Fruit fly (Drosophila melanogaster) whole organism, embryonic: Measurements from ENCODE around the gene CG10887.
A peak's percentile ranks its signal among the peaks of the same experiment; 100 is the strongest.
"Not testable (repeated sequence)": the region's sequence is repeated elsewhere in the genome, so short reads cannot be mapped to it uniquely, and the experiment has no call there.

Experiments
- Abd-B ChIP-seq: fragments of 200-800 bp; sonication (Bioruptor generic); optimal IDR thresholded peaks from 2 replicates; lab custom pipeline; 2018; ENCODE audit warnings: missing biosample characterization, mild to moderate bottlenecking, missing genetic modification characterization, moderate library complexity
- Atf3 ChIP-seq: fragments of 200-800 bp; sonication (Bioruptor generic); optimal IDR thresholded peaks from 3 replicates; lab custom pipeline; 2016; ENCODE audit warnings: missing biosample characterization, missing genetic modification characterization
- CG11696 ChIP-seq: fragments of 200-800 bp; sonication (Bioruptor generic); IDR thresholded peaks from 2 replicates; pipeline ENCODE4 v1.3.6; 2022; ENCODE audit warnings: missing biosample characterization, missing genetic modification characterization
- CG12769 ChIP-seq: fragments of 200-800 bp; sonication (Bioruptor generic); optimal IDR thresholded peaks from 2 replicates; lab custom pipeline; 2019; ENCODE audit warnings: missing biosample characterization, mild to moderate bottlenecking, missing genetic modification characterization, moderate library complexity
- CG13775 ChIP-seq: fragments of 200-800 bp; sonication (Bioruptor generic); optimal IDR thresholded peaks from 3 replicates; lab custom pipeline; 2017; ENCODE audit warnings: missing biosample characterization, mild to moderate bottlenecking, missing genetic modification characterization
- CG1602 ChIP-seq: fragments of 200-800 bp; sonication (Bioruptor generic); optimal IDR thresholded peaks from 3 replicates; lab custom pipeline; 2016; ENCODE audit warnings: missing biosample characterization, missing genetic modification characterization
- CG17802 ChIP-seq: fragments of 200-800 bp; sonication (Bioruptor generic); optimal IDR thresholded peaks from 2 replicates; lab custom pipeline; 2018; ENCODE audit warnings: missing biosample characterization, mild to moderate bottlenecking, missing genetic modification characterization, moderate library complexity
- CG1792 ChIP-seq: fragments of 200-800 bp; sonication (Bioruptor generic); optimal IDR thresholded peaks from 2 replicates; lab custom pipeline; 2016; ENCODE audit warnings: missing biosample characterization, missing genetic modification characterization
- CG18599 ChIP-seq: fragments of 200-800 bp; sonication (Bioruptor generic); optimal IDR thresholded peaks from 3 replicates; lab custom pipeline; 2017; ENCODE audit warnings: missing biosample characterization, missing genetic modification characterization, mild to moderate bottlenecking, moderate library complexity, missing genetic modification reagents
- CG2875 ChIP-seq: fragments of 200-800 bp; sonication (Bioruptor generic); optimal IDR thresholded peaks from 2 replicates; lab custom pipeline; 2017; ENCODE audit warnings: missing biosample characterization, mild to moderate bottlenecking, missing genetic modification characterization, missing genetic modification reagents
- CG2889 ChIP-seq: fragments of 200-800 bp; sonication (Bioruptor generic); IDR thresholded peaks from 3 replicates; pipeline ENCODE4 v1.3.6; 2022; ENCODE audit warnings: missing biosample characterization, missing genetic modification characterization
- CG7357 ChIP-seq: fragments of 200-800 bp; sonication (Bioruptor generic); IDR thresholded peaks from 3 replicates; pipeline ENCODE4 v1.3.6; 2022; ENCODE audit warnings: missing biosample characterization, missing genetic modification characterization
- CG8765 ChIP-seq: fragments of 200-800 bp; sonication (Bioruptor generic); IDR thresholded peaks from 2 replicates; pipeline ENCODE4 v1.3.6; 2022; ENCODE audit warnings: missing biosample characterization, missing genetic modification characterization
- CG9727 ChIP-seq: fragments of 200-800 bp; sonication (Bioruptor generic); optimal IDR thresholded peaks from 3 replicates; lab custom pipeline; 2017; ENCODE audit warnings: missing biosample characterization, mild to moderate bottlenecking, missing genetic modification characterization
- CTCF ChIP-seq: fragments of 200-800 bp; sonication (Bioruptor generic); optimal IDR thresholded peaks from 2 replicates; lab custom pipeline; 2017; ENCODE audit warnings: missing biosample characterization, mild to moderate bottlenecking, missing genetic modification characterization, moderate library complexity
- Chrac-16 ChIP-seq: fragments of 200-800 bp; sonication (Bioruptor generic); optimal IDR thresholded peaks from 3 replicates; lab custom pipeline; 2016; ENCODE audit warnings: missing biosample characterization, missing genetic modification characterization
- D19A ChIP-seq: fragments of 200-800 bp; optimal IDR thresholded peaks from 3 replicates; lab custom pipeline; 2019; ENCODE audit warnings: missing biosample characterization, mild to moderate bottlenecking, missing genetic modification characterization, moderate library complexity
- Deaf1 ChIP-seq: fragments of 200-800 bp; optimal IDR thresholded peaks from 3 replicates; lab custom pipeline; 2019; ENCODE audit warnings: missing biosample characterization, mild to moderate bottlenecking, missing genetic modification characterization, moderate library complexity
- E2f1 ChIP-seq: fragments of 200-800 bp; sonication (Bioruptor generic); IDR thresholded peaks from 2 replicates; pipeline ENCODE4 v1.3.6; 2022; ENCODE audit warnings: missing biosample characterization, missing genetic modification characterization
- Gug ChIP-seq: fragments of 200-800 bp; sonication (Bioruptor generic); IDR thresholded peaks from 4 replicates; pipeline ENCODE4 v1.3.6; 2022; ENCODE audit warnings: missing biosample characterization, missing genetic modification characterization
- Spps ChIP-seq: fragments of 200-800 bp; sonication (Bioruptor generic); optimal IDR thresholded peaks from 2 replicates; lab custom pipeline; 2018; ENCODE audit warnings: missing biosample characterization, mild to moderate bottlenecking, missing genetic modification characterization
- Ssrp ChIP-seq: fragments of 200-800 bp; sonication (Bioruptor generic); optimal IDR thresholded peaks from 2 replicates; lab custom pipeline; 2018; ENCODE audit warnings: missing biosample characterization, mild to moderate bottlenecking, missing genetic modification characterization, moderate library complexity
- Trl ChIP-seq, 3 experiments: fragments of >200 bp in 2 of 3; fragments of 200-800 bp in 1 of 3; sonication (Bioruptor generic) in 1 of 3; optimal IDR thresholded peaks; 2 replicates in 1 of 3; 3 replicates in 2 of 3; lab custom pipeline; 2016 to 2017; ENCODE audit warnings: missing biosample characterization in 1 of 3, missing genetic modification characterization in 1 of 3
- abd-A ChIP-seq: fragments of 200-800 bp; sonication (Bioruptor generic); optimal IDR thresholded peaks from 3 replicates; lab custom pipeline; 2019; ENCODE audit warnings: missing biosample characterization, mild to moderate bottlenecking, missing genetic modification characterization, moderate library complexity
- ci ChIP-seq: fragments of 200-800 bp; sonication (Bioruptor generic); IDR thresholded peaks from 3 replicates; pipeline ENCODE4 v1.3.6; 2022; ENCODE audit warnings: missing biosample characterization, missing genetic modification characterization
- ewg ChIP-seq: fragments of 200-800 bp; sonication (Bioruptor generic); optimal IDR thresholded peaks from 3 replicates; lab custom pipeline; 2017; ENCODE audit warnings: mild to moderate bottlenecking, missing biosample characterization, missing genetic modification reagents, missing genetic modification characterization
- jing ChIP-seq: fragments of 200-800 bp; sonication (Bioruptor generic); optimal IDR thresholded peaks from 2 replicates; lab custom pipeline; 2018; ENCODE audit warnings: missing biosample characterization, mild to moderate bottlenecking, missing genetic modification characterization
- kay ChIP-seq: fragments of 200-800 bp; sonication (Bioruptor generic); optimal IDR thresholded peaks from 2 replicates; lab custom pipeline; 2016; ENCODE audit warnings: missing biosample characterization, missing genetic modification characterization
- maf-S ChIP-seq: fragments of 200-800 bp; sonication (Bioruptor generic); optimal IDR thresholded peaks from 2 replicates; lab custom pipeline; 2016; ENCODE audit warnings: missing biosample characterization, missing genetic modification characterization
- mam ChIP-seq: fragments of 200-800 bp; sonication (Bioruptor generic); optimal IDR thresholded peaks from 3 replicates; lab custom pipeline; 2016; ENCODE audit warnings: missing biosample characterization, missing genetic modification characterization
- peb ChIP-seq: fragments of 200-800 bp; sonication (Bioruptor generic); IDR thresholded peaks from 2 replicates; pipeline ENCODE4 v1.3.6; 2022; ENCODE audit warnings: missing biosample characterization, missing genetic modification characterization
- pfk ChIP-seq: fragments of 200-800 bp; sonication (Bioruptor generic); optimal IDR thresholded peaks from 2 replicates; lab custom pipeline; 2018; ENCODE audit warnings: missing biosample characterization, mild to moderate bottlenecking, missing genetic modification characterization, moderate library complexity
- pros ChIP-seq: fragments of 200-800 bp; sonication (Bioruptor generic); optimal IDR thresholded peaks from 3 replicates; lab custom pipeline; 2019; ENCODE audit warnings: missing biosample characterization, mild to moderate bottlenecking, missing genetic modification characterization, moderate library complexity
- ro ChIP-seq: fragments of 200-800 bp; sonication (Bioruptor generic); IDR thresholded peaks from 2 replicates; pipeline ENCODE4 v1.3.6; 2022; ENCODE audit warnings: missing biosample characterization, missing genetic modification characterization
- sqz ChIP-seq: fragments of 200-800 bp; sonication (Bioruptor generic); optimal IDR thresholded peaks from 3 replicates; lab custom pipeline; 2018; ENCODE audit warnings: missing biosample characterization, mild to moderate bottlenecking, missing genetic modification characterization
- usp ChIP-seq: fragments of >200 bp; optimal IDR thresholded peaks from 2 replicates; lab custom pipeline; 2017; ENCODE audit warnings: missing biosample characterization, missing genetic modification characterization
- vvl ChIP-seq: fragments of 200-800 bp; sonication (Bioruptor generic); IDR thresholded peaks from 2 replicates; pipeline ENCODE4 v1.3.6; 2022; ENCODE audit warnings: missing biosample characterization, missing genetic modification characterization
- wek ChIP-seq: fragments of 200-800 bp; sonication (Bioruptor generic); optimal IDR thresholded peaks from 3 replicates; lab custom pipeline; 2018; ENCODE audit warnings: missing biosample characterization, mild to moderate bottlenecking, missing genetic modification characterization, moderate library complexity

CG10887 gene

DNA sequence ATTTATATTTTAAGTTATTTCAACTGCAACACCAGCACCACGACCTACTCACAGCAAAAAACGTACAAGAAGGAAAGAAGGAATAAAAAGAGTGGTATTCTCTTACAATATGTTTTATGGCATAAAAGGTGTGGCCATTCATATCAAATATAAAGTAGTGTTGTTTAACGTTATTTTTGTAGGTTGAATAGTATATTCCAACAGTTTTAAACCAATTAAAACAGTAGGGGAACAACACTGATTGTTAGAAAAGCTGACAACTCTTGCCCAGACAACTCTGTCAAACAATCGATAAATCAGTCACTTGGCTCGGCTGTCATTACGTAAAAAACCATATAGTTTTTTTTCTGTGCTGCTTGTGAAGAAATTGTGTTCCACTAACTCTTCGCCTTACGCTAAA lies at the start of gene CG10887:
CG10887 (plus strand) TSS at position 301 of the 400 bp plus-strand sequence.
- not testable (repeated sequence) for TF ChIP-seq wek (GFP tag; lab: Kevin White, UChicago); CG9727 (GFP tag; lab: Kevin White, UChicago); CG1792

DNA sequence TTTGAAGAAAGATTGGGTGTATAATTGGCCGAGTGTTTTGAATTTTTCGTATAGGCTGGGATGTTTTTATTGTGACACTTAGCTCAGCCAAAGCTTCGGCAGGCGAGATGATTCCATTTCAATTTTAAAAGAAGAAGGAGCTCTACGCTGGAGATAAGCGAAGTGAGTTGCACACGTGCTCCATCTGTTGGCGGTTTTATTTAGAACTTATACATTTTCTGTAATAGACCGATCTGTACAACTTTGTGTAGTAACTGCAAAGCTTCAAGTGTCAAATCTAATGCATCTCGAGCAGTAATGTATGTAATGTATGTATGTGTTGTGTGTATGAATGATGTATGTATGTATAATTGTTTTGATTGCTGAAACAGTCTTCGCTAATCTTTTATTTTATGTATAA lies 48.2 kb upstream of the CG10887 start:
- peak; percentile 76 for TF ChIP-seq CTCF (GFP tag; lab: Kevin White, UChicago)
- no peak for TF ChIP-seq Abd-B (GFP tag; lab: Kevin White, UChicago)
- TF ChIP-seq, all 482 proteins: peak for 1

DNA sequence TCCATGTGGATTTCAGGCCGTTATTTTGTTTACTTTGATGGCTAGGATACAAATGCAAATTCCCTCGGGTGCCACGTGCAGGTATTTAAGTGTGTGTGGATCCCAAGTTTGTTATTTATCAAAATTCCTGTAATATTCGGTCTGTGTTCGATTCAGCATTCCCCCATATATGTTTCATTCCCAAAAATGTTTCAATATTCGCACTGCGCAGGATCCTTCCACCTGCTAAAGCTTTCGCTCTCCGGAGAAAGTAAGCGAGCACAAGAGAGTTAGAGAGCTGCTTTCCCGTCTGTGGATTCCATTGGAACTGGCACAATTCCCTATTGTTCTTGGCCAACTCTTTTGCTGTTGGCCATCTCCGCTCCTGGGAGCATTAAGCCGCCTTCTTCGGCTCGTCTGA lies 34.4 kb upstream of the CG10887 start:
- TF ChIP-seq abd-A (tag; lab: Kevin White, UChicago), result peak; percentile 3
- TF ChIP-seq mam, result no peak
- TF ChIP-seq pfk (GFP tag; lab: Kevin White, UChicago), result peak; percentile 87
- no peak for TF ChIP-seq kay (GFP tag; lab: Kevin White, UChicago)
- no peak for TF ChIP-seq D19A (tag; lab: Kevin White, UChicago)
- TF ChIP-seq CG1602 (GFP tag; lab: Kevin White, UChicago), result no peak
- TF ChIP-seq Atf3, result no peak
- no peak for TF ChIP-seq CG13775 (GFP tag; lab: Kevin White, UChicago)
- TF ChIP-seq CG17802 (tag; lab: Kevin White, UChicago), result no peak
- TF ChIP-seq vvl (GFP tag; lab: Robert Waterston, UW), result no peak
- TF ChIP-seq usp (GFP tag; lab: Kevin White, UChicago), result no peak
- no peak for TF ChIP-seq CG2889 (GFP tag; lab: Robert Waterston, UW)
- TF ChIP-seq Trl (optimal IDR thresholded peaks at IDR 0.05; lab: Kevin White, UChicago), result peak; percentile 34 to 52
- TF ChIP-seq Trl (GFP tag; optimal IDR thresholded peaks at IDR 0.05; lab: Kevin White, UChicago), result no peak
- no peak for TF ChIP-seq Ssrp (tag; lab: Kevin White, UChicago)
- TF ChIP-seq ci (GFP tag; lab: Robert Waterston, UW), result no peak
- TF ChIP-seq CG2875, result no peak
- no peak for TF ChIP-seq Chrac-16 (GFP tag; lab: Kevin White, UChicago)
- peak; percentile 59 for TF ChIP-seq ewg (GFP tag; lab: Kevin White, UChicago)
- no peak for TF ChIP-seq maf-S
- TF ChIP-seq Gug (GFP tag; lab: Robert Waterston, UW), result no peak
- no peak for TF ChIP-seq ro (GFP tag; lab: Robert Waterston, UW)
- no peak for TF ChIP-seq E2f1 (GFP tag; lab: Robert Waterston, UW)
- no peak for TF ChIP-seq Spps (tag; lab: Kevin White, UChicago)
- TF ChIP-seq pros (GFP tag; lab: Kevin White, UChicago), result no peak
- no peak for TF ChIP-seq CG12769 (tag; lab: Kevin White, UChicago)
- TF ChIP-seq CG11696 (GFP tag; lab: Robert Waterston, UW), result no peak
- no peak for TF ChIP-seq CG9727 (GFP tag; lab: Kevin White, UChicago)
- no peak for TF ChIP-seq CG8765 (GFP tag; lab: Robert Waterston, UW)
- TF ChIP-seq sqz (GFP tag; lab: Kevin White, UChicago), result no peak
- no peak for TF ChIP-seq peb (GFP tag; lab: Robert Waterston, UW)
- TF ChIP-seq jing, result no peak
- no peak for TF ChIP-seq CG18599 (GFP tag; lab: Kevin White, UChicago)

DNA sequence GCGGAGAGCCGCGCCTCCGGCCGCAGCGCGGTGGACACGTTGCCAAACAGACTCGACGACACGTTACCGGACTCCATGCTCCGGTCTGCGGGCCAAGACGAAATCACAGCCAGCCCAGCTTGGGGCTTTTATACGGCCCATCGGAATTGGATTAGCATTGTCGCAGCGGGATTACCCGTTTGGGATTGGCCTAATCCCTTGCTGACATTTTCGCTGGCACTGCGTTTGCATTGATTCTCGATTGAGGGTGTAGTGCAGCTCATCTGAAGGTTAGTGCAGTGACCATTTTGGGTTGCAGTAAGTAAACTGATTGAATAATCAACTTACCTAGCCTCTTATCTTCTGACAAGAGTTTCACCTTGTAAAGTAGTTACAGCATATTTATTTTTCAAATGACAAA lies 32.3 kb upstream of the CG10887 start, which contains the start of gene Rh3:
Rh3 (minus strand) TSS at position 101 of the 400 bp plus-strand sequence.
- no peak for TF ChIP-seq Deaf1 (tag; lab: Kevin White, UChicago)
- TF ChIP-seq CG7357 (GFP tag; lab: Robert Waterston, UW), result no peak
